Worm (Caenorhabditis elegans) whole organism, L4 larva: ENCODE results near the gene rgs-5.

Experiments used
- aly-2 ChIP-seq: sonication (generic microtip); optimal IDR thresholded peaks from 2 replicates; lab custom pipeline; 2018; ENCODE audit warnings: missing biosample characterization, missing genetic modification characterization
- dmd-8 ChIP-seq: fragments of 200-800 bp; sonication (Bioruptor generic); IDR thresholded peaks from 2 replicates; pipeline ENCODE4 v1.3.6; 2022; ENCODE audit warnings: missing genetic modification characterization, missing compliant biosample characterization
- egl-27 ChIP-seq: sonication (generic microtip); optimal IDR thresholded peaks from 3 replicates; lab custom pipeline; 2017; ENCODE audit warnings: missing biosample characterization, missing genetic modification reagents, missing genetic modification characterization
- fos-1 ChIP-seq: fragments of 150-350 bp; optimal IDR thresholded peaks from 2 replicates; lab custom pipeline; 2014; ENCODE audit warnings: missing biosample characterization, missing genetic modification characterization
- mdt-29 ChIP-seq: fragments of 200-800 bp; sonication (Bioruptor generic); IDR thresholded peaks from 2 replicates; pipeline ENCODE4 v1.3.6; 2022; ENCODE audit warnings: missing genetic modification reagents, missing genetic modification characterization, missing compliant biosample characterization
- nhr-11 ChIP-seq: fragments of 150-350 bp; optimal IDR thresholded peaks from 2 replicates; lab custom pipeline; 2014; ENCODE audit warnings: missing biosample characterization, missing genetic modification characterization
- nhr-28 ChIP-seq: fragments of 150-350 bp; optimal IDR thresholded peaks from 2 replicates; lab custom pipeline; 2014; ENCODE audit warnings: missing biosample characterization, missing genetic modification characterization
- zfp-2 ChIP-seq: sonication (generic microtip); optimal IDR thresholded peaks from 2 replicates; lab custom pipeline; 2016; ENCODE audit warnings: mild to moderate bottlenecking, missing genetic modification characterization, missing compliant biosample characterization

DNA sequence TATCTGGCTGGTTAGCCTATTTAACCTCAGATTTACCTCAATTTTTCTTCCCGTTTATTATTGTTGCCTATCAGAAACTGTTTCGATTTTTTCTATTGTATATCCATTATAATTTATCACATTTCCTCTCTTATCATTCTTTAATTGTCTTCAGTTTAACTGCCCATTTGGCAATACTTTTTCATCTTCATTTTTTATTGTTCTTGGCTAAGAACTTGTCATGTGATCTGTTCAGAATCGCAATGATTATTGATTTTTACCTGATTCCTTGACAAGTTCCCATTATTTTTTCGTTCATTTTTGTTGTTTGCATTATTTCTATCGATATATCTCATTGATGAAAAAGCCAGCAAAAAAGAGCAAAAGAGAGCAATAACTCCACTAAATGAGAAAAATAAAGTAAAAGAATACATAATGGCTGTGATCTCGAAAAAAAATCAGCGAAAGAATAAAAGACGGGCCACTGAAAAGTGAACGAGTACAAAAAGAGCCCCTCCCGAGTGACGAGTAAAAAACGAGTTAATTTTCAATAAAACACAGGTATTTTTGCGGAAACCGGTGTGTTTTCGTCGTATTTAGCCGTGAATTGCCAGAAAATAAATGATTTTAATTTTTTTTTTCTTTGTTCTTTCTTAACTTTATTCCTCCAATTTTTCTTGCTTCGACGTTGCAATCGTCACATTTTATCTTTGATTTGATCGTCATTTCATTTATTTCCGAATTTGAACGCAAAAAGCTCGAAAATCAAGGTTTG, 16.1 kb downstream of the rgs-5 start, which contains the start of gene arf-1:
- no peak for TF ChIP-seq nhr-28
- TF ChIP-seq dmd-8 (GFP tag; lab: Robert Waterston, UW), result no peak
- TF ChIP-seq aly-2 (tag; lab: Kevin White, UChicago), result no peak
- no peak for TF ChIP-seq egl-27 (tag; lab: Kevin White, UChicago)
- TF ChIP-seq fos-1 (tag; lab: Kevin White, UChicago), result no peak
- no peak for TF ChIP-seq mdt-29 (GFP tag; lab: Robert Waterston, UW)
- no peak for TF ChIP-seq zfp-2
- TF ChIP-seq nhr-11 (tag; lab: Kevin White, UChicago), result no peak
